Fruit fly (Drosophila melanogaster) whole organism, embryonic: Measurements from ENCODE around the gene heix.

Experiments used
- Awh ChIP-seq: fragments of 200-800 bp; sonication (Bioruptor generic); IDR thresholded peaks from 2 replicates; pipeline ENCODE4, ENCODE4 v1.3.6; 2022; ENCODE audit warnings: missing biosample characterization, missing genetic modification characterization
- CG10979 ChIP-seq: fragments of 200-800 bp; sonication (Bioruptor generic); optimal IDR thresholded peaks from 2 replicates; lab custom pipeline; 2018; ENCODE audit warnings: missing biosample characterization, mild to moderate bottlenecking, missing genetic modification characterization, moderate library complexity
- CG14050 ChIP-seq: fragments of 200-800 bp; sonication (Bioruptor generic); IDR thresholded peaks from 3 replicates; pipeline ENCODE4 v1.3.6; 2022; ENCODE audit warnings: missing biosample characterization, missing genetic modification characterization
- CG14667 ChIP-seq: fragments of 200-800 bp; sonication (Bioruptor generic); IDR thresholded peaks from 2 replicates; pipeline ENCODE4 v1.3.6; 2022; ENCODE audit warnings: missing biosample characterization, missing genetic modification characterization
- CG15696 ChIP-seq: fragments of 200-800 bp; sonication (Bioruptor generic); optimal IDR thresholded peaks from 2 replicates; lab custom pipeline; 2019; ENCODE audit warnings: missing biosample characterization, mild to moderate bottlenecking, missing genetic modification characterization, moderate library complexity
- CG1603 ChIP-seq: fragments of 200-800 bp; sonication (Bioruptor generic); optimal IDR thresholded peaks from 2 replicates; lab custom pipeline; 2019; ENCODE audit warnings: missing biosample characterization, mild to moderate bottlenecking, missing genetic modification characterization, moderate library complexity
- CG1647 ChIP-seq: fragments of 200-800 bp; sonication (Bioruptor generic); optimal IDR thresholded peaks from 3 replicates; lab custom pipeline; 2016; ENCODE audit warnings: missing biosample characterization, missing genetic modification characterization
- CG16813 ChIP-seq: fragments of 200-800 bp; sonication (Bioruptor generic); IDR thresholded peaks from 3 replicates; pipeline ENCODE4 v1.3.6; 2022; ENCODE audit warnings: missing biosample characterization, missing genetic modification characterization; ENCODE audit not compliant: partially characterized antibody
- CG18476 ChIP-seq: fragments of 200-800 bp; sonication (Bioruptor generic); optimal IDR thresholded peaks from 2 replicates; lab custom pipeline; 2016; ENCODE audit warnings: missing biosample characterization, mild to moderate bottlenecking, missing genetic modification characterization
- CG30403 ChIP-seq: fragments of 200-800 bp; sonication (Bioruptor generic); optimal IDR thresholded peaks from 3 replicates; lab custom pipeline; 2016; ENCODE audit warnings: missing biosample characterization, missing genetic modification characterization
- CG33557 ChIP-seq: fragments of 200-800 bp; sonication (Bioruptor generic); optimal IDR thresholded peaks from 2 replicates; lab custom pipeline; 2019; ENCODE audit warnings: missing biosample characterization, mild to moderate bottlenecking, missing genetic modification characterization, moderate library complexity
- CG43689 ChIP-seq: fragments of 200-800 bp; sonication (Bioruptor generic); IDR thresholded peaks from 2 replicates; pipeline ENCODE4 v1.3.6; 2022; ENCODE audit warnings: missing biosample characterization, missing genetic modification characterization
- CG4707 ChIP-seq: fragments of 200-800 bp; sonication (Bioruptor generic); optimal IDR thresholded peaks from 2 replicates; lab custom pipeline; 2018; ENCODE audit warnings: missing biosample characterization, mild to moderate bottlenecking, missing genetic modification characterization, moderate library complexity
- CG6791 ChIP-seq: fragments of 200-800 bp; sonication (Bioruptor generic); IDR thresholded peaks from 3 replicates; pipeline ENCODE4 v1.3.6; 2022; ENCODE audit warnings: missing biosample characterization, missing genetic modification characterization; ENCODE audit not compliant: partially characterized antibody
- CG7928 ChIP-seq: fragments of 200-800 bp; sonication (Bioruptor generic); optimal IDR thresholded peaks from 2 replicates; lab custom pipeline; 2017; ENCODE audit warnings: missing biosample characterization, mild to moderate bottlenecking, missing genetic modification characterization
- CG9797 ChIP-seq: fragments of 200-800 bp; sonication (Bioruptor generic); optimal IDR thresholded peaks from 3 replicates; lab custom pipeline; 2018; ENCODE audit warnings: missing biosample characterization, mild to moderate bottlenecking, missing genetic modification characterization
- CG9932 ChIP-seq: fragments of 200-800 bp; sonication (Bioruptor generic); IDR thresholded peaks from 2 replicates; pipeline ENCODE4 v1.3.6; 2022; ENCODE audit warnings: missing biosample characterization, missing genetic modification characterization
- Chrac-16 ChIP-seq: fragments of 200-800 bp; sonication (Bioruptor generic); optimal IDR thresholded peaks from 3 replicates; lab custom pipeline; 2016; ENCODE audit warnings: missing biosample characterization, missing genetic modification characterization
- CkIIα-i1 ChIP-seq: fragments of 200-800 bp; sonication (Bioruptor generic); IDR thresholded peaks from 2 replicates; pipeline ENCODE4 v1.3.6; 2022; ENCODE audit warnings: missing biosample characterization, missing genetic modification characterization
- D19B ChIP-seq: fragments of 200-800 bp; sonication (Bioruptor generic); optimal IDR thresholded peaks from 2 replicates; lab custom pipeline; 2017; ENCODE audit warnings: missing biosample characterization, mild to moderate bottlenecking, missing genetic modification characterization
- Dbx ChIP-seq: fragments of 200-800 bp; sonication (Bioruptor generic); IDR thresholded peaks from 3 replicates; pipeline ENCODE4 v1.3.6; 2022; ENCODE audit warnings: missing biosample characterization, missing genetic modification characterization
- Dll ChIP-seq: fragments of 200-800 bp; sonication (Bioruptor generic); IDR thresholded peaks from 4 replicates; pipeline ENCODE4 v1.3.6; 2022; ENCODE audit warnings: missing biosample characterization, missing genetic modification characterization; ENCODE audit not compliant: partially characterized antibody
- Drgx ChIP-seq: fragments of 200-800 bp; sonication (Bioruptor generic); IDR thresholded peaks from 2 replicates; pipeline ENCODE4 v1.3.6; 2022; ENCODE audit warnings: missing biosample characterization, missing genetic modification characterization
- ERR ChIP-seq: fragments of 200-800 bp; sonication (Bioruptor generic); optimal IDR thresholded peaks from 2 replicates; lab custom pipeline; 2016; ENCODE audit warnings: missing biosample characterization, missing genetic modification characterization
- HmgZ ChIP-seq: fragments of 200-800 bp; sonication (Bioruptor generic); optimal IDR thresholded peaks from 2 replicates; lab custom pipeline; 2018; ENCODE audit warnings: missing biosample characterization, mild to moderate bottlenecking, missing genetic modification characterization
- Hmx ChIP-seq: fragments of 200-800 bp; sonication (Bioruptor generic); optimal IDR thresholded peaks from 2 replicates; lab custom pipeline; 2016; ENCODE audit warnings: missing biosample characterization, missing genetic modification characterization
- Hsf ChIP-seq: fragments of 200-800 bp; sonication (Bioruptor generic); optimal IDR thresholded peaks from 3 replicates; lab custom pipeline; 2016; ENCODE audit warnings: missing biosample characterization, missing genetic modification characterization
- Kr ChIP-seq: fragments of 200-800 bp; sonication (Bioruptor generic); optimal IDR thresholded peaks from 2 replicates; lab custom pipeline; 2017; ENCODE audit warnings: missing biosample characterization, mild to moderate bottlenecking, missing genetic modification characterization
- Max ChIP-seq: fragments of 200-800 bp; sonication (Bioruptor generic); optimal IDR thresholded peaks from 2 replicates; lab custom pipeline; 2016; ENCODE audit warnings: missing biosample characterization, mild to moderate bottlenecking, missing genetic modification characterization
- NC2β ChIP-seq: fragments of 200-800 bp; sonication (Bioruptor generic); optimal IDR thresholded peaks from 2 replicates; lab custom pipeline; 2016; ENCODE audit warnings: missing biosample characterization, missing genetic modification characterization
- Oli ChIP-seq: fragments of 200-800 bp; sonication (Bioruptor generic); optimal IDR thresholded peaks from 2 replicates; lab custom pipeline; 2018; ENCODE audit warnings: missing biosample characterization, mild to moderate bottlenecking, missing genetic modification characterization, moderate library complexity
- Ravus ChIP-seq: fragments of 200-800 bp; sonication (Bioruptor generic); IDR thresholded peaks from 2 replicates; pipeline ENCODE4 v1.3.6; 2022; ENCODE audit warnings: missing biosample characterization, missing genetic modification characterization
- Scr ChIP-seq: fragments of 200-800 bp; sonication (Bioruptor generic); IDR thresholded peaks from 2 replicates; pipeline ENCODE4 v1.3.6; 2022; ENCODE audit warnings: missing biosample characterization, missing genetic modification characterization; ENCODE audit not compliant: partially characterized antibody
- Spps ChIP-seq: fragments of 200-800 bp; sonication (Bioruptor generic); optimal IDR thresholded peaks from 2 replicates; lab custom pipeline; 2018; ENCODE audit warnings: missing biosample characterization, mild to moderate bottlenecking, missing genetic modification characterization
- Ssrp ChIP-seq: fragments of 200-800 bp; sonication (Bioruptor generic); optimal IDR thresholded peaks from 2 replicates; lab custom pipeline; 2018; ENCODE audit warnings: missing biosample characterization, mild to moderate bottlenecking, missing genetic modification characterization, moderate library complexity
- Vsx1 ChIP-seq: fragments of 200-800 bp; sonication (Bioruptor generic); optimal IDR thresholded peaks from 2 replicates; lab custom pipeline; 2017; ENCODE audit warnings: missing biosample characterization, mild to moderate bottlenecking, missing genetic modification characterization, missing genetic modification reagents
- ab ChIP-seq: fragments of 200-800 bp; sonication (Bioruptor generic); optimal IDR thresholded peaks from 2 replicates; lab custom pipeline; 2016; ENCODE audit warnings: missing biosample characterization, missing genetic modification characterization
- btn ChIP-seq: fragments of 200-800 bp; sonication (Bioruptor generic); optimal IDR thresholded peaks from 2 replicates; lab custom pipeline; 2016; ENCODE audit warnings: missing biosample characterization, missing genetic modification characterization
- chm ChIP-seq: fragments of 200-800 bp; sonication (Bioruptor generic); IDR thresholded peaks from 2 replicates; pipeline ENCODE4 v1.3.6; 2022; ENCODE audit warnings: missing biosample characterization, missing genetic modification characterization
- crp ChIP-seq, 2 experiments: fragments of 200-800 bp; sonication (Bioruptor generic); optimal IDR thresholded peaks; 2 replicates in 1 of 2; 3 replicates in 1 of 2; lab custom pipeline; 2017; ENCODE audit warnings: missing biosample characterization in 2 of 2, missing genetic modification characterization in 2 of 2, mild to moderate bottlenecking in 1 of 2, moderate library complexity in 1 of 2
- fd64A ChIP-seq: fragments of 200-800 bp; sonication (Bioruptor generic); optimal IDR thresholded peaks from 3 replicates; lab custom pipeline; 2018; ENCODE audit warnings: missing biosample characterization, mild to moderate bottlenecking, missing genetic modification characterization
- ftz-f1 ChIP-seq: fragments of 200-800 bp; sonication (Bioruptor generic); optimal IDR thresholded peaks from 2 replicates; lab custom pipeline; 2016; ENCODE audit warnings: missing biosample characterization, missing genetic modification characterization
- gcm ChIP-seq: fragments of 200-800 bp; sonication (Bioruptor generic); optimal IDR thresholded peaks from 2 replicates; lab custom pipeline; 2019; ENCODE audit warnings: missing biosample characterization, mild to moderate bottlenecking, missing genetic modification characterization, moderate library complexity
- kah ChIP-seq: fragments of 200-800 bp; sonication (Bioruptor generic); optimal IDR thresholded peaks from 2 replicates; lab custom pipeline; 2018; ENCODE audit warnings: missing biosample characterization, mild to moderate bottlenecking, missing genetic modification characterization
- nau ChIP-seq: fragments of 200-800 bp; sonication (Bioruptor generic); optimal IDR thresholded peaks from 3 replicates; lab custom pipeline; 2017; ENCODE audit warnings: missing biosample characterization, mild to moderate bottlenecking, missing genetic modification characterization, missing genetic modification reagents
- odd ChIP-seq: fragments of 200-800 bp; sonication (Bioruptor generic); optimal IDR thresholded peaks from 2 replicates; lab custom pipeline; 2017; ENCODE audit warnings: missing biosample characterization, mild to moderate bottlenecking, missing genetic modification characterization
- pan ChIP-seq, 4 experiments: fragments of >200 bp in 3 of 4; fragments of 200-800 bp in 1 of 4; sonication (Bioruptor generic) in 1 of 4; optimal IDR thresholded peaks in 3 of 4; IDR thresholded peaks in 1 of 4; 2 replicates each; pipeline versions ENCODE4 v1.3.6 to Lab custom; 2017 to 2022; ENCODE audit warnings: missing biosample characterization in 2 of 4, missing genetic modification characterization in 2 of 4, mixed read lengths in 1 of 4
- twi ChIP-seq: fragments of 200-800 bp; optimal IDR thresholded peaks from 2 replicates; lab custom pipeline; 2019; ENCODE audit warnings: missing biosample characterization, mild to moderate bottlenecking, missing genetic modification characterization, moderate library complexity
- tx ChIP-seq: fragments of 200-800 bp; sonication (Bioruptor generic); optimal IDR thresholded peaks from 2 replicates; lab custom pipeline; 2016; ENCODE audit warnings: missing biosample characterization, missing genetic modification characterization

heix gene

dm6 chr2L:16307026-16307703 lies 7.5 kb upstream of the heix start, which contains the start of the genes CG5861 and Syx5 (continued):
- TF ChIP-seq CG43689 (GFP tag; lab: Robert Waterston, UW) = no peak
- TF ChIP-seq odd (GFP tag; lab: Kevin White, UChicago) = peak; percentile 16
- peak; percentile 98 for TF ChIP-seq Dll (GFP tag; lab: Robert Waterston, UW)
- TF ChIP-seq Max (GFP tag; lab: Kevin White, UChicago) = peak; percentile 45
- peak; percentile 59 for TF ChIP-seq CG33557 (GFP tag; lab: Kevin White, UChicago)
- no peak for TF ChIP-seq CG1603
- peak; percentile 95 for TF ChIP-seq Scr (GFP tag; lab: Robert Waterston, UW)
- TF ChIP-seq CG14667 (GFP tag; lab: Robert Waterston, UW) = no peak
- no peak for TF ChIP-seq Spps
- peak; percentile 59 for TF ChIP-seq CG10979
- no peak for TF ChIP-seq Awh
- TF ChIP-seq Chrac-16 (GFP tag; lab: Kevin White, UChicago) = peak; percentile 32
- peak; percentile 67 for TF ChIP-seq CG30403 (GFP tag; lab: Kevin White, UChicago)
- TF ChIP-seq CG9797 (GFP tag; lab: Kevin White, UChicago) = peak; percentile 47
- TF ChIP-seq CG6791 (GFP tag; lab: Robert Waterston, UW) = peak; percentile 77
- TF ChIP-seq CG7928 (GFP tag; lab: Kevin White, UChicago) = peak; percentile 86
- TF ChIP-seq nau (GFP tag; lab: Kevin White, UChicago) = peak; percentile 53
- peak; percentile 27 for TF ChIP-seq CG15696 (tag; lab: Kevin White, UChicago)
- peak; percentile 68 for TF ChIP-seq gcm
- no peak for TF ChIP-seq btn (GFP tag; lab: Kevin White, UChicago)
- peak; percentile 17; the same call in 1 of the 3 replicates for TF ChIP-seq CG14050 (GFP tag; lab: Robert Waterston, UW)
- TF ChIP-seq D19B (GFP tag; lab: Kevin White, UChicago) = peak; percentile 17
- TF ChIP-seq HmgZ (tag; lab: Kevin White, UChicago) = peak; percentile 86
- no peak for TF ChIP-seq pan (optimal IDR thresholded peaks at IDR 0.05; lab: Kevin White, UChicago)
- TF ChIP-seq pan (GFP tag; optimal IDR thresholded peaks at IDR 0.05 in 1 of 2, IDR thresholded peaks at IDR 0.05 in 1 of 2) = peak in 1 of 2 experiments; percentile 50
- no peak for TF ChIP-seq CkIIα-i1 (GFP tag; lab: Robert Waterston, UW)
- no peak for TF ChIP-seq Drgx (GFP tag; lab: Robert Waterston, UW)
- no peak for TF ChIP-seq Kr (GFP tag; lab: Kevin White, UChicago)
- no peak for TF ChIP-seq CG4707
- TF ChIP-seq CG16813 (GFP tag; lab: Robert Waterston, UW) = peak; percentile 87
- TF ChIP-seq crp (GFP tag; optimal IDR thresholded peaks at IDR 0.05; lab: Kevin White, UChicago) = peak in 1 of 2 experiments; percentile 75
- no peak for TF ChIP-seq CG18476 (GFP tag; lab: Kevin White, UChicago)
- no peak for TF ChIP-seq Oli (tag; lab: Kevin White, UChicago)
- TF ChIP-seq kah = no peak
- TF ChIP-seq fd64A (GFP tag; lab: Kevin White, UChicago) = no peak
- peak; percentile 54 for TF ChIP-seq twi (tag; lab: Kevin White, UChicago)
- peak; percentile 47 for TF ChIP-seq Vsx1 (GFP tag; lab: Kevin White, UChicago)
- TF ChIP-seq ERR (GFP tag; lab: Kevin White, UChicago) = no peak
- peak; percentile 67; the same call in 2 of the 3 replicates for TF ChIP-seq Dbx (GFP tag; lab: Robert Waterston, UW)
- no peak for TF ChIP-seq NC2β (GFP tag; lab: Kevin White, UChicago)
- TF ChIP-seq CG9932 (GFP tag; lab: Robert Waterston, UW) = peak; percentile 88
- no peak for TF ChIP-seq ab
- TF ChIP-seq tx (GFP tag; lab: Kevin White, UChicago) = no peak
- no peak for TF ChIP-seq ftz-f1 (GFP tag; lab: Kevin White, UChicago)
- TF ChIP-seq Ssrp = peak; percentile 37
- no peak for TF ChIP-seq Hmx
- TF ChIP-seq CG1647 (GFP tag; lab: Kevin White, UChicago) = no peak
- peak; percentile 30 for TF ChIP-seq Hsf (GFP tag; lab: Kevin White, UChicago)
- TF ChIP-seq Ravus = no peak
- no peak for TF ChIP-seq chm (GFP tag; lab: Robert Waterston, UW)
